Worm (Caenorhabditis elegans) whole organism, L1 larva: ENCODE data around the gene gcs-1.

Experiments
- C16A3.4 ChIP-seq: fragments of 150-350 bp; optimal IDR thresholded peaks from 2 replicates; lab custom pipeline; 2014; ENCODE audit warnings: missing biosample characterization, missing genetic modification characterization
- Y116A8C.19 ChIP-seq: sonication (generic microtip); optimal IDR thresholded peaks from 2 replicates; lab custom pipeline; 2016; ENCODE audit warnings: missing compliant biosample characterization, missing genetic modification characterization, borderline replicate concordance
- alr-1 ChIP-seq: fragments of 200-800 bp; sonication (Bioruptor generic); optimal IDR thresholded peaks from 2 replicates; lab custom pipeline; 2018; ENCODE audit warnings: borderline replicate concordance, mild to moderate bottlenecking, missing genetic modification characterization, missing compliant biosample characterization
- blmp-1 ChIP-seq: fragments of 150-350 bp; optimal IDR thresholded peaks from 2 replicates; lab custom pipeline; 2014; ENCODE audit warnings: missing biosample characterization, missing genetic modification characterization
- ceh-8 ChIP-seq: fragments of 200-800 bp; sonication (Bioruptor generic); optimal IDR thresholded peaks from 2 replicates; lab custom pipeline; 2018; ENCODE audit warnings: mild to moderate bottlenecking, missing genetic modification characterization, moderate library complexity, missing compliant biosample characterization
- ceh-88 ChIP-seq: fragments of 200-800 bp; sonication (Bioruptor generic); IDR thresholded peaks from 2 replicates; pipeline ENCODE4 v1.3.6; 2022; ENCODE audit warnings: missing genetic modification characterization, missing compliant biosample characterization
- ces-1 ChIP-seq: fragments of 150-350 bp; optimal IDR thresholded peaks from 2 replicates; lab custom pipeline; 2014; ENCODE audit warnings: missing biosample characterization, missing genetic modification reagents, missing genetic modification characterization
- dsc-1 ChIP-seq: sonication (generic microtip); optimal IDR thresholded peaks from 2 replicates; lab custom pipeline; 2016; ENCODE audit warnings: mild to moderate bottlenecking, missing genetic modification characterization, missing compliant biosample characterization
- efl-1 ChIP-seq, 4 experiments: fragments of 150-350 bp; optimal IDR thresholded peaks in 3 of 4; peaks in 1 of 4; 1 replicate in 1 of 4; 2 replicates in 3 of 4; lab custom pipeline; 2014; ENCODE audit warnings: missing biosample characterization in 2 of 4, missing genetic modification characterization in 2 of 4, missing genetic modification reagents in 2 of 4
- egl-13 ChIP-seq: sonication (generic microtip); optimal IDR thresholded peaks from 2 replicates; lab custom pipeline; 2016; ENCODE audit warnings: missing genotype, missing genetic modification reagents, missing genetic modification characterization, missing compliant biosample characterization
- elt-2 ChIP-seq: sonication (generic microtip); optimal IDR thresholded peaks from 2 replicates; lab custom pipeline; 2016; ENCODE audit warnings: missing genetic modification characterization, mild to moderate bottlenecking, inconsistent platforms, missing compliant biosample characterization, missing genetic modification reagents
- elt-3 ChIP-seq, 6 experiments: fragments of 150-350 bp in 1 of 6; sonication (generic microtip); optimal IDR thresholded peaks; 2 replicates each; lab custom pipeline; 2017 to 2018; ENCODE audit warnings: missing biosample characterization in 6 of 6, missing genetic modification characterization in 6 of 6, inconsistent platforms in 1 of 6
- fkh-8 ChIP-seq: sonication (generic microtip); optimal IDR thresholded peaks from 2 replicates; lab custom pipeline; 2016; ENCODE audit warnings: mild to moderate bottlenecking, missing genetic modification characterization, missing compliant biosample characterization
- fos-1 ChIP-seq: fragments of 150-350 bp; optimal IDR thresholded peaks from 2 replicates; lab custom pipeline; 2014; ENCODE audit warnings: missing biosample characterization, missing genetic modification characterization
- hpl-2 ChIP-seq: fragments of 150-350 bp; optimal IDR thresholded peaks from 2 replicates; lab custom pipeline; 2014; ENCODE audit warnings: missing biosample characterization, missing genetic modification reagents, missing genetic modification characterization
- irx-1 ChIP-seq: sonication (generic microtip); optimal IDR thresholded peaks from 2 replicates; lab custom pipeline; 2016; ENCODE audit warnings: missing genetic modification characterization, missing compliant biosample characterization
- isw-1 ChIP-seq: fragments of 200-800 bp; sonication (Bioruptor generic); IDR thresholded peaks from 2 replicates; pipeline ENCODE4 v1.3.6; 2022; ENCODE audit warnings: missing genetic modification characterization, missing compliant biosample characterization
- jun-1 ChIP-seq: fragments of 150-350 bp; optimal IDR thresholded peaks from 2 replicates; lab custom pipeline; 2014; ENCODE audit warnings: missing biosample characterization, missing genetic modification reagents, missing genetic modification characterization
- lin-14 ChIP-seq: fragments of 200-800 bp; sonication (Bioruptor generic); optimal IDR thresholded peaks from 2 replicates; lab custom pipeline; 2018; ENCODE audit warnings: mild to moderate bottlenecking, missing genetic modification characterization, moderate library complexity, missing compliant biosample characterization
- lin-39 ChIP-seq: fragments of 150-350 bp; optimal IDR thresholded peaks from 2 replicates; lab custom pipeline; 2014; ENCODE audit warnings: missing biosample characterization, missing genetic modification reagents, missing genetic modification characterization
- mab-9 ChIP-seq: fragments of 200-800 bp; sonication (Bioruptor generic); IDR thresholded peaks from 2 replicates; pipeline ENCODE4 v1.3.6; 2022; ENCODE audit warnings: missing genetic modification reagents, missing genetic modification characterization, missing compliant biosample characterization
- nhr-19 ChIP-seq: fragments of 200-800 bp; sonication (Bioruptor generic); conservative IDR thresholded peaks from 2 replicates; pipeline ENCODE4 v1.3.6; 2022; ENCODE audit warnings: missing genetic modification characterization, missing compliant biosample characterization
- nhr-20 ChIP-seq: sonication (generic microtip); optimal IDR thresholded peaks from 2 replicates; lab custom pipeline; 2016; ENCODE audit warnings: mild to moderate bottlenecking, missing genetic modification characterization, missing compliant biosample characterization
- nhr-237 ChIP-seq: fragments of 150-350 bp; optimal IDR thresholded peaks from 2 replicates; lab custom pipeline; 2014; ENCODE audit warnings: missing biosample characterization, missing genetic modification characterization
- nhr-71 ChIP-seq: sonication (generic microtip); optimal IDR thresholded peaks from 2 replicates; lab custom pipeline; 2016; ENCODE audit warnings: mild to moderate bottlenecking, missing genetic modification characterization, moderate library complexity, missing compliant biosample characterization
- nhr-77 ChIP-seq: fragments of 150-350 bp; optimal IDR thresholded peaks from 2 replicates; lab custom pipeline; 2014; ENCODE audit warnings: missing biosample characterization, missing genetic modification characterization
- nhr-85 ChIP-seq: sonication (generic microtip); peaks from one replicate; lab custom pipeline; 2016; ENCODE audit warnings: missing genetic modification characterization, inconsistent platforms, missing compliant biosample characterization
- nhr-90 ChIP-seq: sonication (generic microtip); optimal IDR thresholded peaks from 2 replicates; lab custom pipeline; 2016; ENCODE audit warnings: mild to moderate bottlenecking, missing genetic modification characterization, missing compliant biosample characterization; ENCODE audit not compliant: poor library complexity
- pag-3 ChIP-seq: sonication (generic microtip); optimal IDR thresholded peaks from 2 replicates; lab custom pipeline; 2017; ENCODE audit warnings: missing genetic modification characterization, mild to moderate bottlenecking, missing compliant biosample characterization, antibody characterized with exemption, borderline replicate concordance; ENCODE audit not compliant: insufficient read depth
- rnt-1 ChIP-seq: sonication (generic microtip); optimal IDR thresholded peaks from 2 replicates; lab custom pipeline; 2016; ENCODE audit warnings: mild to moderate bottlenecking, missing genetic modification characterization, moderate library complexity, missing compliant biosample characterization
- skn-1 ChIP-seq: fragments of 150-350 bp; optimal IDR thresholded peaks from 2 replicates; lab custom pipeline; 2014; ENCODE audit warnings: missing biosample characterization, missing genetic modification characterization
- snpc-4 ChIP-seq: fragments of 150-350 bp; optimal IDR thresholded peaks from 2 replicates; lab custom pipeline; 2014; ENCODE audit warnings: missing biosample characterization, missing genetic modification characterization
- sup-37 ChIP-seq: fragments of 200-800 bp; sonication (Bioruptor generic); optimal IDR thresholded peaks from 2 replicates; lab custom pipeline; 2018; ENCODE audit warnings: mild to moderate bottlenecking, missing genetic modification characterization, missing compliant biosample characterization
- swsn-7 ChIP-seq: sonication (generic microtip); optimal IDR thresholded peaks from 2 replicates; lab custom pipeline; 2016; ENCODE audit warnings: missing genetic modification characterization, missing compliant biosample characterization
- unc-86 ChIP-seq: sonication (generic microtip); optimal IDR thresholded peaks from 2 replicates; lab custom pipeline; 2016; ENCODE audit warnings: missing genetic modification characterization, missing compliant biosample characterization
- unc-98 ChIP-seq: fragments of 200-800 bp; sonication (Bioruptor generic); IDR thresholded peaks from 2 replicates; pipeline ENCODE4 v1.3.6; 2022; ENCODE audit warnings: missing genetic modification characterization, missing compliant biosample characterization
- ztf-11 ChIP-seq, 2 experiments: sonication (generic microtip); optimal IDR thresholded peaks; 2 replicates each; lab custom pipeline; 2016 to 2017; ENCODE audit warnings: missing genetic modification characterization in 2 of 2, missing biosample characterization in 1 of 2, missing compliant biosample characterization in 1 of 2

Gene gcs-1

DNA sequence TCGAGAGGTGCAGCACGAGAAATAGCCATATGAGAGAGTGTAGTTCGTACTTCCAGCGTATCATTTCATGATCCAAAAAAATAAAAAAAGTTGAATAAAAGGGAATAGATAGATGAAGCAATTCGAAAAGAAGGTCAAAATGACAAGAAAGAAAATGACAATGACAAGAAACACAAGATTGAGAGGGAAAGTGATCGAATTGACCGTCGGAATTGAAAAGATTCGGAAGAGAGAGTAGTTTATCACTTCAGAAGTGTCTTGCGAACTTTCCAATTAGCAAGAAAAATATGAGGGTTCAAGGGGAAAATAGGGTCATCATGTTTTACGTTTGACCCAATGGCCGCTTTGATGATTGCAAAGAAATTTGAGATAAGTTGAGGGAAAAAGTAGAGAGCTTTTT, 18.4 kb downstream of the gcs-1 start, which contains the start of gene dep-1:
dep-1 (minus strand) TSS at position 95 of the 400 bp plus-strand sequence.
- TF ChIP-seq ztf-11 (tag; optimal IDR thresholded peaks at IDR 0.05; lab: Kevin White, UChicago) = no peak
- peak in 1 of 6 experiments; percentile 3 for TF ChIP-seq elt-3 (tag; optimal IDR thresholded peaks at IDR 0.05; lab: Kevin White, UChicago)
- TF ChIP-seq lin-39 = no peak
- peak; percentile 98 for TF ChIP-seq blmp-1 (tag; lab: Kevin White, UChicago)

DNA sequence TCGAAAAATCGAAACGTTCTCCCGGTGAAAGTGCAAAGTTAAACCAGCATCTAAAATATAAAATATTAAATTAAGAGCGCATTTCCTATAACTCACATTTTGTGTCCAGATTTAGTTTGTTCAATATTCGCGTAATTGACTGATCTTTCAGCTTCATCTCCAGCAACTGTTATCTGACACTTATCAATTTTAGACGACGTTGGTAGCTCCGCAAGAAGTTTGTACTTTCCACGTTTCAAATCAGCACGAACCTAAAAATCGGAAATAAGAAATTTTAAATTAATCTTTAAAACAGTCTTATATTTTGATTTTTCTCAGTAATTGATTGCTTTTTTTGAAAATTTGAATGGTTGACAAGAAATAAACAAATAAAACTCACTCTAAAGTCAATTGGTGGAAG, 20.5 kb downstream of the gcs-1 start:
- TF ChIP-seq nhr-237 (tag; lab: Kevin White, UChicago) (no peak), hpl-2 (GFP tag; lab: Kevin White, UChicago) (no peak), ces-1 (no peak), fos-1 (tag; lab: Kevin White, UChicago) (no peak), sup-37 (GFP tag; lab: Kevin White, UChicago) (no peak), lin-14 (no peak), C16A3.4 (tag; lab: Kevin White, UChicago) (no peak), nhr-77 (tag; lab: Kevin White, UChicago) (no peak), Y116A8C.19 (tag; lab: Kevin White, UChicago) (no peak), ceh-88 (GFP tag; lab: Robert Waterston, UW) (no peak), nhr-19 (no peak), mab-9 (GFP tag; lab: Robert Waterston, UW) (no peak), isw-1 (GFP tag; lab: Robert Waterston, UW) (no peak), fkh-8 (no peak), ceh-8 (GFP tag; lab: Kevin White, UChicago) (no peak), unc-98 (GFP tag; lab: Robert Waterston, UW) (no peak), irx-1 (tag; lab: Kevin White, UChicago) (no peak), unc-86 (no peak), efl-1 (optimal IDR thresholded peaks at IDR 0.05; lab: Kevin White, UChicago) (no peak), efl-1 (GFP tag; optimal IDR thresholded peaks at IDR 0.05 in 1 of 2; lab: Kevin White, UChicago) (no peak)
- TF ChIP-seq, all 84 proteins: peak for 0

DNA sequence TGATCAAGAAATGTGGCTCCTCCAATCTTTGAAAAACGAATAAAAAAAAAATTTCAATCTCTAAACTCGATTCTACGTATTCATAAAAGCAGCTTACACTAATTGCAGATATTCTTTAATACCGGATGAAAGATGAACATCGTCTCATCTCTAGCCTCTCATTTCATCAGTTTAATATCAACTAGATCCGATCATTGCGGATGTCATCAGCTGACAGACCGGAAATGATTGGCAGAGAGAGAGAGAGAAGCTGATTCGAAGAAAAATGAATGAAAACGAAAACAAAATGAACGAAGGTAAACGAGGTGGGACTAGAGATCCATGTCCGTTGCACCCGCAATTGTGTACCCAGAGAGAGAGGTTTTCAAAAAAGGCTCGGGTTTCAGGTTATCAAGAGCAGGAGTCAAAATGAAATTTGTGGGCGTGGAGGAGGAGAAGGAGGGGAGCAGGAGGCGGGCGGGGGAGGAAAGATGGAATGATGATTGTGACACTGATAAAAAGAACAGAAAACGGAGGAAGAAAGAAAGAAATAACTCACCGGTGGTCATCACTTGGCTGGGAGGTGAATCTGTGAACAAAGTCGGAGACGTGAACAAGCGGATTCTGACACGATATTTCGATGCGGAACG, 23.1 kb downstream of the gcs-1 start:
- peak; percentile 60 for TF ChIP-seq fkh-8
- TF ChIP-seq snpc-4 = no peak
- TF ChIP-seq lin-14 = peak; percentile 70
- TF ChIP-seq skn-1 (tag; lab: Kevin White, UChicago) = no peak
- TF ChIP-seq rnt-1 (tag; lab: Kevin White, UChicago) = peak; percentile 7
- TF ChIP-seq dsc-1 = peak; percentile 92
- TF ChIP-seq nhr-20 = no peak
- no peak for TF ChIP-seq alr-1 (tag; lab: Kevin White, UChicago)
- TF ChIP-seq egl-13 (tag; lab: Kevin White, UChicago) = peak; percentile 38
- no peak for TF ChIP-seq jun-1 (tag; lab: Kevin White, UChicago)
- TF ChIP-seq swsn-7 = no peak
- no peak for TF ChIP-seq nhr-85 (tag; lab: Kevin White, UChicago)
- TF ChIP-seq nhr-71 (tag; lab: Kevin White, UChicago) = peak; percentile 21
- peak; percentile 53 for TF ChIP-seq blmp-1 (tag; lab: Kevin White, UChicago)
- no peak for TF ChIP-seq efl-1 (optimal IDR thresholded peaks at IDR 0.05; lab: Kevin White, UChicago)
- TF ChIP-seq efl-1 (GFP tag; optimal IDR thresholded peaks at IDR 0.05 in 1 of 2; lab: Kevin White, UChicago) = peak in 1 of 2 experiments; percentile 37

DNA sequence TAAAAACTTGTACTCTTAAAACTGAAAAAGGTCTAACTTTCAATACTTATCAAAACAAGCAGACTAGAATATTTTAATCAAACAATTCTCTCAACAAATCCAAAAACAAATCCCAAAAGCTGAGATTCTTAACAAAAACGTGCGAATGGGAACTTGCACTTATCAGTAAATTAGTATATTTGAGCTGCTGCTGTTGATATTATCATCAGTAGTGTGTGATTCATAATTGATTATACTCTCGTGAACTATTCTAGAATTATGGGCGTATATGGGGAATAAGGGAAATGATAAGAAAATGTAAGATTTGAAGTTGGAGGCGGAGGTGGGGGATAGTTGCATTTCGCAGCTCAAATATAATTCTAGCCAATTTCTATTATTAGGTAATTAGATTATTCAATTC, 23.9 kb downstream of the gcs-1 start:
- TF ChIP-seq pag-3 (no peak), dsc-1 (peak; percentile 61), elt-2 (peak; percentile 37), nhr-90 (tag; lab: Kevin White, UChicago) (no peak), irx-1 (tag; lab: Kevin White, UChicago) (no peak)
